Fruit fly (Drosophila melanogaster) whole organism, adult: ENCODE data around the gene GluRS-m.

ENCODE experiments used
- CG11617 ChIP-seq: fragments of 200-800 bp; sonication (Bioruptor generic); optimal IDR thresholded peaks from 2 replicates; lab custom pipeline; 2017; ENCODE audit warnings: mild to moderate bottlenecking, missing biosample characterization, missing genetic modification reagents, missing genetic modification characterization
- Mnt ChIP-seq: fragments of 200-800 bp; sonication (Bioruptor generic); optimal IDR thresholded peaks from 2 replicates; lab custom pipeline; 2016; ENCODE audit warnings: missing biosample characterization, mild to moderate bottlenecking, missing genetic modification characterization
- bab1 ChIP-seq: fragments of 200-800 bp; sonication (Bioruptor generic); optimal IDR thresholded peaks from 3 replicates; lab custom pipeline; 2019; ENCODE audit warnings: missing biosample characterization, mild to moderate bottlenecking, missing genetic modification characterization, moderate library complexity
- cnc ChIP-seq, 2 experiments: fragments of >200 bp; optimal IDR thresholded peaks; 2 replicates each; lab custom pipeline; 2017
- toe ChIP-seq: fragments of 200-800 bp; sonication (Bioruptor generic); optimal IDR thresholded peaks from 2 replicates; lab custom pipeline; 2016; ENCODE audit warnings: missing biosample characterization, missing genetic modification characterization

- TF ChIP-seq bab1 (GFP tag; lab: Kevin White, UChicago): no peak
- no peak for TF ChIP-seq Mnt (GFP tag; lab: Kevin White, UChicago)
- TF ChIP-seq toe (GFP tag; lab: Kevin White, UChicago): no peak
- no peak for TF ChIP-seq CG11617 (GFP tag; lab: Kevin White, UChicago)
- no peak for TF ChIP-seq cnc (optimal IDR thresholded peaks at IDR 0.05; lab: Kevin White, UChicago)
These were observed 6.5 kb downstream of the GluRS-m start for dm6 chr3L:16410234-16411119.
